Worm (Caenorhabditis elegans): ENCODE measurements around the gene F57G12.1.

DNA sequence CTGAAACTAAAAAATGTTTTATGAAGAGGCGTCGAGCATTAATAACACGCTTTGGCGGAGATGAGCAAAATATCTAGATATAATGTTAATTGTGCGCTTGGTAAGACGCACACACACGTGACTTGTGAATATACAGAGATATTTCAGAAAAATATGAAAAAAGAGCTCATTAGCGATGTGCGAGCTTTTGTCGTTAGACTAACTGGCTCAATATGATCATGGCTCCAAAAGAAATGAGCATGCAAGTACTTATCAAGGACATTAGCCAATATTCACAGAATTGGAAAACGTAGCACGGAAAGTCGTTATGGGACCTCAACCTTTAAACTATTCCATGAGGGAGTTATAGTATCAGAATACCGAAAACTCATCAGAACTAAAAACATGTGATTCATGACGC, 35.6 kb upstream of the F57G12.1 start:
- TF ChIP-seq lsl-1 (GFP tag; optimal IDR thresholded peaks at IDR 0.05) (no peak), D2030.7 (GFP tag; IDR thresholded peaks at IDR 0.05) (no peak), snpc-4 (GFP tag; optimal IDR thresholded peaks at IDR 0.05) (no peak), snpc-4 (tag; optimal IDR thresholded peaks at IDR 0.05) (no peak), aptf-2 (GFP tag; conservative IDR thresholded peaks at IDR 0.05) (no peak), unc-130 (GFP tag; optimal IDR thresholded peaks at IDR 0.05) (no peak), hlh-12 (tag; optimal IDR thresholded peaks at IDR 0.05) (no peak)
